Fruit fly (Drosophila melanogaster) whole organism, embryonic: Measurements from ENCODE around the gene tth.
A peak's percentile ranks its signal among the peaks of the same experiment; 100 is the strongest.

Source experiments
- ATbp ChIP-seq: fragments of 200-800 bp; sonication (Bioruptor generic); optimal IDR thresholded peaks from 2 replicates; lab custom pipeline; 2017; ENCODE audit warnings: missing biosample characterization, mild to moderate bottlenecking, missing genetic modification characterization, missing genetic modification reagents
- Blimp-1 ChIP-seq: fragments of 200-800 bp; sonication (Bioruptor generic); optimal IDR thresholded peaks from 3 replicates; lab custom pipeline; 2018; ENCODE audit warnings: missing biosample characterization, missing genetic modification characterization, mild to moderate bottlenecking, moderate library complexity, missing genetic modification reagents
- CG10147 ChIP-seq: fragments of 200-800 bp; sonication (Bioruptor generic); optimal IDR thresholded peaks from 2 replicates; lab custom pipeline; 2019; ENCODE audit warnings: missing biosample characterization, mild to moderate bottlenecking, missing genetic modification characterization, moderate library complexity
- CG12104 ChIP-seq: fragments of 200-800 bp; sonication (Bioruptor generic); optimal IDR thresholded peaks from 3 replicates; lab custom pipeline; 2016; ENCODE audit warnings: missing biosample characterization, missing genetic modification characterization
- CG12236 ChIP-seq: fragments of 200-800 bp; sonication (Bioruptor generic); optimal IDR thresholded peaks from 2 replicates; lab custom pipeline; 2016; ENCODE audit warnings: missing biosample characterization, missing genetic modification characterization
- CG13287 ChIP-seq: fragments of 200-800 bp; sonication (Bioruptor generic); IDR thresholded peaks from 2 replicates; pipeline ENCODE4 v1.3.6; 2022; ENCODE audit warnings: missing biosample characterization, missing genetic modification characterization; ENCODE audit not compliant: partially characterized antibody
- CG14860 ChIP-seq: fragments of 200-800 bp; sonication (Bioruptor generic); IDR thresholded peaks from 3 replicates; pipeline ENCODE4 v1.3.6; 2022; ENCODE audit warnings: missing biosample characterization, missing genetic modification characterization; ENCODE audit not compliant: partially characterized antibody
- CG15073 ChIP-seq: fragments of 200-800 bp; sonication (Bioruptor generic); optimal IDR thresholded peaks from 2 replicates; lab custom pipeline; 2016; ENCODE audit warnings: missing biosample characterization, missing genetic modification characterization
- CG15479 ChIP-seq: fragments of 200-800 bp; sonication (Bioruptor generic); optimal IDR thresholded peaks from 3 replicates; lab custom pipeline; 2019; ENCODE audit warnings: missing biosample characterization, mild to moderate bottlenecking, missing genetic modification characterization, moderate library complexity
- CG17912 ChIP-seq: fragments of 200-800 bp; sonication (Bioruptor generic); optimal IDR thresholded peaks from 2 replicates; lab custom pipeline; 2018; ENCODE audit warnings: missing biosample characterization, mild to moderate bottlenecking, missing genetic modification characterization
- CG18599 ChIP-seq: fragments of 200-800 bp; sonication (Bioruptor generic); optimal IDR thresholded peaks from 3 replicates; lab custom pipeline; 2017; ENCODE audit warnings: missing biosample characterization, missing genetic modification characterization, mild to moderate bottlenecking, moderate library complexity, missing genetic modification reagents
- CG2202 ChIP-seq: fragments of 200-800 bp; sonication (Bioruptor generic); optimal IDR thresholded peaks from 2 replicates; lab custom pipeline; 2018; ENCODE audit warnings: missing biosample characterization, mild to moderate bottlenecking, missing genetic modification characterization
- CG2678 ChIP-seq: fragments of 200-800 bp; sonication (Bioruptor generic); optimal IDR thresholded peaks from 3 replicates; lab custom pipeline; 2019; ENCODE audit warnings: missing biosample characterization, mild to moderate bottlenecking, missing genetic modification characterization, moderate library complexity
- CG32532 ChIP-seq: fragments of 200-800 bp; sonication (Bioruptor generic); IDR thresholded peaks from 2 replicates; pipeline ENCODE4 v1.3.6; 2022; ENCODE audit warnings: missing biosample characterization, missing genetic modification characterization
- CG3281 ChIP-seq: fragments of 200-800 bp; sonication (Bioruptor generic); optimal IDR thresholded peaks from 3 replicates; lab custom pipeline; 2017; ENCODE audit warnings: missing biosample characterization, mild to moderate bottlenecking, missing genetic modification characterization
- CG4404 ChIP-seq: fragments of 200-800 bp; sonication (Bioruptor generic); IDR thresholded peaks from 2 replicates; pipeline ENCODE4 v1.3.6; 2022; ENCODE audit warnings: missing biosample characterization, missing genetic modification characterization
- CG5180 ChIP-seq: fragments of 200-800 bp; sonication (Bioruptor generic); optimal IDR thresholded peaks from 3 replicates; lab custom pipeline; 2017; ENCODE audit warnings: missing biosample characterization, missing genetic modification characterization, mild to moderate bottlenecking, moderate library complexity, missing genetic modification reagents
- CG5953 ChIP-seq: fragments of 200-800 bp; sonication (Bioruptor generic); IDR thresholded peaks from 2 replicates; pipeline ENCODE4 v1.3.6; 2022; ENCODE audit warnings: missing biosample characterization, missing genetic modification characterization
- CG8290 ChIP-seq, 3 experiments: fragments of 200-800 bp; sonication (Bioruptor generic); optimal IDR thresholded peaks; 2 replicates each; lab custom pipeline; 2016 to 2019; ENCODE audit warnings: missing biosample characterization in 3 of 3, missing genetic modification characterization in 3 of 3, mild to moderate bottlenecking in 2 of 3, moderate library complexity in 1 of 3
- CG8924 ChIP-seq: fragments of 200-800 bp; optimal IDR thresholded peaks from 3 replicates; lab custom pipeline; 2019; ENCODE audit warnings: missing biosample characterization, mild to moderate bottlenecking, missing genetic modification characterization, moderate library complexity
- CG9609 ChIP-seq: fragments of 200-800 bp; sonication (Bioruptor generic); optimal IDR thresholded peaks from 3 replicates; lab custom pipeline; 2016; ENCODE audit warnings: missing biosample characterization, missing genetic modification characterization
- CG9817 ChIP-seq: fragments of 200-800 bp; sonication (Bioruptor generic); optimal IDR thresholded peaks from 2 replicates; lab custom pipeline; 2018; ENCODE audit warnings: missing biosample characterization, mild to moderate bottlenecking, missing genetic modification characterization, moderate library complexity
- CoRest ChIP-seq: fragments of 200-800 bp; sonication (Bioruptor generic); optimal IDR thresholded peaks from 3 replicates; lab custom pipeline; 2018; ENCODE audit warnings: missing biosample characterization, mild to moderate bottlenecking, missing genetic modification characterization, moderate library complexity
- Dip3 ChIP-seq: fragments of 200-800 bp; sonication (Bioruptor generic); optimal IDR thresholded peaks from 3 replicates; lab custom pipeline; 2016; ENCODE audit warnings: missing biosample characterization, missing genetic modification characterization
- Eip74EF ChIP-seq, 2 experiments: fragments of 200-800 bp in 1 of 2; fragments of >200 bp in 1 of 2; sonication (Bioruptor generic) in 1 of 2; optimal IDR thresholded peaks; 2 replicates each; lab custom pipeline; 2017 to 2019; ENCODE audit warnings: missing biosample characterization in 2 of 2, missing genetic modification characterization in 2 of 2, mild to moderate bottlenecking in 1 of 2, moderate library complexity in 1 of 2
- GATAe ChIP-seq: fragments of 200-800 bp; sonication (Bioruptor generic); conservative IDR thresholded peaks from 2 replicates; pipeline ENCODE4 v1.3.6; 2022; ENCODE audit warnings: missing biosample characterization, missing genetic modification characterization
- Hand ChIP-seq: fragments of 200-800 bp; sonication (Bioruptor generic); optimal IDR thresholded peaks from 2 replicates; lab custom pipeline; 2017; ENCODE audit warnings: mild to moderate bottlenecking, missing biosample characterization, missing genetic modification reagents, missing genetic modification characterization
- MTF-1 ChIP-seq: fragments of 200-800 bp; sonication (Bioruptor generic); optimal IDR thresholded peaks from 2 replicates; lab custom pipeline; 2018; ENCODE audit warnings: missing biosample characterization, mild to moderate bottlenecking, missing genetic modification characterization, borderline replicate concordance
- Oli ChIP-seq: fragments of 200-800 bp; sonication (Bioruptor generic); optimal IDR thresholded peaks from 2 replicates; lab custom pipeline; 2018; ENCODE audit warnings: missing biosample characterization, mild to moderate bottlenecking, missing genetic modification characterization, moderate library complexity
- Vsx1 ChIP-seq: fragments of 200-800 bp; sonication (Bioruptor generic); optimal IDR thresholded peaks from 2 replicates; lab custom pipeline; 2017; ENCODE audit warnings: missing biosample characterization, mild to moderate bottlenecking, missing genetic modification characterization, missing genetic modification reagents
- ap ChIP-seq: fragments of 200-800 bp; sonication (Bioruptor generic); IDR thresholded peaks from 2 replicates; pipeline ENCODE4 v1.3.6; 2022; ENCODE audit warnings: missing biosample characterization, missing genetic modification characterization
- ash1 ChIP-seq: fragments of 200-800 bp; sonication (Bioruptor generic); optimal IDR thresholded peaks from 2 replicates; lab custom pipeline; 2018; ENCODE audit warnings: missing biosample characterization, mild to moderate bottlenecking, missing genetic modification characterization
- bab2 ChIP-seq: fragments of 200-800 bp; sonication (Bioruptor generic); optimal IDR thresholded peaks from 2 replicates; lab custom pipeline; 2016; ENCODE audit warnings: missing biosample characterization, missing genetic modification characterization
- bsh ChIP-seq, 2 experiments: fragments of 200-800 bp; sonication (Bioruptor generic); optimal IDR thresholded peaks; 2 replicates each; lab custom pipeline; 2017 to 2018; ENCODE audit warnings: mild to moderate bottlenecking in 2 of 2, missing biosample characterization in 2 of 2, missing genetic modification characterization in 2 of 2, moderate library complexity in 1 of 2
- cg ChIP-seq: fragments of 200-800 bp; sonication (Bioruptor generic); optimal IDR thresholded peaks from 3 replicates; lab custom pipeline; 2019; ENCODE audit warnings: missing biosample characterization, mild to moderate bottlenecking, missing genetic modification characterization, moderate library complexity
- ewg ChIP-seq: fragments of 200-800 bp; sonication (Bioruptor generic); optimal IDR thresholded peaks from 3 replicates; lab custom pipeline; 2017; ENCODE audit warnings: mild to moderate bottlenecking, missing biosample characterization, missing genetic modification reagents, missing genetic modification characterization
- ftz-f1 ChIP-seq: fragments of 200-800 bp; sonication (Bioruptor generic); optimal IDR thresholded peaks from 2 replicates; lab custom pipeline; 2016; ENCODE audit warnings: missing biosample characterization, missing genetic modification characterization
- hkb ChIP-seq, 2 experiments: fragments of 200-800 bp in 1 of 2; fragments of >200 bp in 1 of 2; sonication (Bioruptor generic) in 1 of 2; IDR thresholded peaks in 1 of 2; optimal IDR thresholded peaks in 1 of 2; 2 replicates each; pipeline versions ENCODE4 v1.3.6 to Lab custom; 2017 to 2022; ENCODE audit warnings: missing biosample characterization in 1 of 2, missing genetic modification characterization in 1 of 2
- ind ChIP-seq: fragments of 200-800 bp; sonication (Bioruptor generic); optimal IDR thresholded peaks from 3 replicates; lab custom pipeline; 2016; ENCODE audit warnings: missing biosample characterization, missing genetic modification characterization
- lola ChIP-seq, 3 experiments: fragments of >200 bp in 2 of 3; fragments of 200-800 bp in 1 of 3; sonication (Bioruptor generic) in 1 of 3; optimal IDR thresholded peaks; 2 replicates each; lab custom pipeline; 2017 to 2019; ENCODE audit warnings: missing biosample characterization in 3 of 3, missing genetic modification characterization in 3 of 3, mild to moderate bottlenecking in 1 of 3, moderate library complexity in 1 of 3
- nerfin-1 ChIP-seq: fragments of 200-800 bp; sonication (Bioruptor generic); optimal IDR thresholded peaks from 3 replicates; lab custom pipeline; 2019; ENCODE audit warnings: missing biosample characterization, mild to moderate bottlenecking, missing genetic modification characterization, moderate library complexity
- org-1 ChIP-seq: fragments of 200-800 bp; sonication (Bioruptor generic); optimal IDR thresholded peaks from 2 replicates; lab custom pipeline; 2017; ENCODE audit warnings: missing biosample characterization, missing genetic modification characterization
- otp ChIP-seq: fragments of 200-800 bp; sonication (Bioruptor generic); IDR thresholded peaks from 3 replicates; pipeline ENCODE4, ENCODE4 v1.3.6; 2022; ENCODE audit warnings: missing biosample characterization, missing genetic modification characterization
- p53 ChIP-seq: fragments of 200-800 bp; sonication (Bioruptor generic); optimal IDR thresholded peaks from 2 replicates; lab custom pipeline; 2016; ENCODE audit warnings: missing biosample characterization, missing genetic modification characterization
- pan ChIP-seq, 4 experiments: fragments of >200 bp in 3 of 4; fragments of 200-800 bp in 1 of 4; sonication (Bioruptor generic) in 1 of 4; optimal IDR thresholded peaks in 3 of 4; IDR thresholded peaks in 1 of 4; 2 replicates each; pipeline versions ENCODE4 v1.3.6 to Lab custom; 2017 to 2022; ENCODE audit warnings: missing biosample characterization in 2 of 4, missing genetic modification characterization in 2 of 4, mixed read lengths in 1 of 4
- row ChIP-seq: fragments of 200-800 bp; sonication (Bioruptor generic); IDR thresholded peaks from 3 replicates; pipeline ENCODE4 v1.3.6; 2022; ENCODE audit warnings: missing biosample characterization, missing genetic modification characterization
- tgo ChIP-seq: fragments of 200-800 bp; sonication (Bioruptor generic); IDR thresholded peaks from 3 replicates; pipeline ENCODE4 v1.3.6; 2022; ENCODE audit warnings: missing biosample characterization, missing genetic modification characterization

tth gene

dm6 chrX:13572382-13572781 lies 44.0 kb downstream of the tth start (continued):
- no peak for TF ChIP-seq CG4404 (GFP tag; lab: Robert Waterston, UW)
- TF ChIP-seq CoRest (tag; lab: Kevin White, UChicago), result peak; percentile 64
- TF ChIP-seq bsh (GFP tag; optimal IDR thresholded peaks at IDR 0.05; lab: Kevin White, UChicago), result peak in 1 of 2 experiments; percentile 74
- 0 out of 2 replicates have a peak, but pooled peaks have one; percentile 18 for TF ChIP-seq ap
- TF ChIP-seq Vsx1, result peak; percentile 45
- peak in 1 of 2 experiments; percentile 35 for TF ChIP-seq Eip74EF (GFP tag; optimal IDR thresholded peaks at IDR 0.05; lab: Kevin White, UChicago)
- TF ChIP-seq hkb (optimal IDR thresholded peaks at IDR 0.05; lab: Kevin White, UChicago), result no peak
- TF ChIP-seq hkb (GFP tag; IDR thresholded peaks at IDR 0.05; lab: Robert Waterston, UW), result peak; percentile 41; the same call in 1 of the 2 replicates
- no peak for TF ChIP-seq CG8290 (GFP tag; optimal IDR thresholded peaks at IDR 0.05; lab: Kevin White, UChicago)
- no peak for TF ChIP-seq CG8290 (tag; optimal IDR thresholded peaks at IDR 0.05; lab: Kevin White, UChicago)
- TF ChIP-seq CG12104, result peak; percentile 9
- TF ChIP-seq lola (GFP tag; optimal IDR thresholded peaks at IDR 0.05; lab: Kevin White, UChicago), result peak in 1 of 3 experiments; percentile 70
- peak; percentile 77 for TF ChIP-seq Oli (tag; lab: Kevin White, UChicago)
- TF ChIP-seq CG10147 (GFP tag; lab: Kevin White, UChicago), result peak; percentile 43
- TF ChIP-seq CG3281 (GFP tag; lab: Kevin White, UChicago), result peak; percentile 58
- TF ChIP-seq ewg, result peak; percentile 31
- peak; percentile 21 for TF ChIP-seq Hand (GFP tag; lab: Kevin White, UChicago)
- TF ChIP-seq Dip3 (GFP tag; lab: Kevin White, UChicago), result peak; percentile 22
- no peak for TF ChIP-seq MTF-1 (GFP tag; lab: Kevin White, UChicago)
- no peak for TF ChIP-seq CG17912
- TF ChIP-seq CG12236 (GFP tag; lab: Kevin White, UChicago), result no peak
- TF ChIP-seq org-1 (GFP tag; lab: Kevin White, UChicago), result peak; percentile 58
- peak; percentile 26; the same call in 1 of the 2 replicates for TF ChIP-seq CG32532 (GFP tag; lab: Robert Waterston, UW)
- TF ChIP-seq CG2678 (tag; lab: Kevin White, UChicago), result peak; percentile 75
- no peak for TF ChIP-seq pan (optimal IDR thresholded peaks at IDR 0.05; lab: Kevin White, UChicago)
- TF ChIP-seq pan (GFP tag; optimal IDR thresholded peaks at IDR 0.05 in 1 of 2, IDR thresholded peaks at IDR 0.05 in 1 of 2), result peak in 1 of 2 experiments; percentile 6
- no peak for TF ChIP-seq CG9609
- TF ChIP-seq Blimp-1 (GFP tag; lab: Kevin White, UChicago), result peak; percentile 73
- no peak for TF ChIP-seq CG5180 (GFP tag; lab: Kevin White, UChicago)
- no peak for TF ChIP-seq ash1 (GFP tag; lab: Kevin White, UChicago)
- TF ChIP-seq CG15479, result no peak
- no peak for TF ChIP-seq cg (GFP tag; lab: Kevin White, UChicago)
- peak; percentile 17 for TF ChIP-seq nerfin-1 (tag; lab: Kevin White, UChicago)
- TF ChIP-seq CG15073 (GFP tag; lab: Kevin White, UChicago), result no peak
- TF ChIP-seq CG18599, result peak; percentile 53
- no peak for TF ChIP-seq ftz-f1 (GFP tag; lab: Kevin White, UChicago)
- no peak for TF ChIP-seq GATAe
- TF ChIP-seq ind, result peak; percentile 49
- TF ChIP-seq CG9817, result peak; percentile 10
- TF ChIP-seq CG5953 (GFP tag; lab: Robert Waterston, UW), result no peak
- TF ChIP-seq bab2 (GFP tag; lab: Kevin White, UChicago), result peak; percentile 49
- peak; percentile 56 for TF ChIP-seq row (GFP tag; lab: Robert Waterston, UW)
- peak; percentile 47 for TF ChIP-seq CG8924 (tag; lab: Kevin White, UChicago)
- no peak for TF ChIP-seq p53 (GFP tag; lab: Kevin White, UChicago)
- TF ChIP-seq CG13287, result no peak
- peak; percentile 28; the same call in 1 of the 3 replicates for TF ChIP-seq otp
- peak; percentile 48 for TF ChIP-seq ATbp (GFP tag; lab: Kevin White, UChicago)
- no peak for TF ChIP-seq CG14860 (GFP tag; lab: Robert Waterston, UW)
- no peak for TF ChIP-seq CG2202 (tag; lab: Kevin White, UChicago)
- TF ChIP-seq tgo (GFP tag; lab: Robert Waterston, UW), result peak; percentile 44; the same call in 2 of the 3 replicates
